Fruit fly (Drosophila melanogaster) whole organism, pupa: ENCODE results near the gene Ctr1C.

Experiments
- CG10348 ChIP-seq: fragments of 200-800 bp; sonication (Bioruptor generic); IDR thresholded peaks from 2 replicates; pipeline ENCODE4 v1.3.6; 2022; ENCODE audit warnings: missing biosample characterization, missing genetic modification characterization
- CG12605 ChIP-seq: fragments of 200-800 bp; sonication (Bioruptor generic); IDR thresholded peaks from 2 replicates; pipeline ENCODE4 v1.3.6; 2022; ENCODE audit warnings: missing biosample characterization, missing genetic modification characterization
- CG34367 ChIP-seq: fragments of 200-800 bp; sonication (Bioruptor generic); optimal IDR thresholded peaks from 2 replicates; lab custom pipeline; 2018; ENCODE audit warnings: missing biosample characterization, mild to moderate bottlenecking, missing genetic modification characterization
- CG4496 ChIP-seq: fragments of 200-800 bp; sonication (Bioruptor generic); IDR thresholded peaks from 3 replicates; pipeline ENCODE4 v1.3.6; 2022; ENCODE audit warnings: missing biosample characterization, missing genetic modification characterization
- D1 ChIP-seq: fragments of 200-800 bp; sonication (Bioruptor generic); optimal IDR thresholded peaks from 2 replicates; lab custom pipeline; 2018; ENCODE audit warnings: missing biosample characterization, mild to moderate bottlenecking, missing genetic modification characterization, moderate library complexity
- EcR ChIP-seq: fragments of 200-800 bp; sonication (Bioruptor generic); optimal IDR thresholded peaks from 3 replicates; lab custom pipeline; 2019; ENCODE audit warnings: missing biosample characterization, missing genetic modification characterization, mild to moderate bottlenecking, moderate library complexity, missing genetic modification reagents
- Snoo ChIP-seq: fragments of 200-800 bp; sonication (Bioruptor generic); optimal IDR thresholded peaks from 3 replicates; lab custom pipeline; 2017; ENCODE audit warnings: missing biosample characterization, mild to moderate bottlenecking, missing genetic modification characterization, inconsistent platforms
- fd96Ca ChIP-seq: fragments of 200-800 bp; sonication (Bioruptor generic); IDR thresholded peaks from 3 replicates; pipeline ENCODE4 v1.3.6; 2022; ENCODE audit warnings: missing biosample characterization, missing genetic modification characterization
- gl ChIP-seq: fragments of 200-800 bp; sonication (Bioruptor generic); optimal IDR thresholded peaks from 2 replicates; lab custom pipeline; 2018; ENCODE audit warnings: missing biosample characterization, mild to moderate bottlenecking, missing genetic modification characterization

dm6 chr3R:30937002-30937401 lies 27.1 kb downstream of the Ctr1C start, which contains the start of gene CG15550:
- TF ChIP-seq CG10348: no peak
- no peak for TF ChIP-seq CG12605 (GFP tag; lab: Robert Waterston, UW)
- TF ChIP-seq Snoo (tag; lab: Kevin White, UChicago): no peak
- TF ChIP-seq EcR: no peak
- TF ChIP-seq CG34367: no peak
- no peak for TF ChIP-seq fd96Ca (GFP tag; lab: Robert Waterston, UW)
- TF ChIP-seq gl (tag; lab: Kevin White, UChicago): no peak
- no peak for TF ChIP-seq CG4496 (GFP tag; lab: Robert Waterston, UW)
- no peak for TF ChIP-seq D1 (tag; lab: Kevin White, UChicago)
